Fruit fly (Drosophila melanogaster) whole organism: Measurements from ENCODE around the gene CG13038.

ENCODE experiments used
- CG8478 ChIP-seq: fragments of >200 bp; optimal IDR thresholded peaks from 2 replicates; lab custom pipeline; 2018; ENCODE audit warnings: inconsistent platforms
- Dll ChIP-seq: fragments of >200 bp; optimal IDR thresholded peaks from 2 replicates; lab custom pipeline; 2017
- pan ChIP-seq: fragments of >200 bp; optimal IDR thresholded peaks from 2 replicates; lab custom pipeline; 2017
- usp ChIP-seq: fragments of >200 bp; optimal IDR thresholded peaks from 2 replicates; lab custom pipeline; 2017; ENCODE audit warnings: missing biosample characterization, missing genetic modification characterization, mixed read lengths

DNA sequence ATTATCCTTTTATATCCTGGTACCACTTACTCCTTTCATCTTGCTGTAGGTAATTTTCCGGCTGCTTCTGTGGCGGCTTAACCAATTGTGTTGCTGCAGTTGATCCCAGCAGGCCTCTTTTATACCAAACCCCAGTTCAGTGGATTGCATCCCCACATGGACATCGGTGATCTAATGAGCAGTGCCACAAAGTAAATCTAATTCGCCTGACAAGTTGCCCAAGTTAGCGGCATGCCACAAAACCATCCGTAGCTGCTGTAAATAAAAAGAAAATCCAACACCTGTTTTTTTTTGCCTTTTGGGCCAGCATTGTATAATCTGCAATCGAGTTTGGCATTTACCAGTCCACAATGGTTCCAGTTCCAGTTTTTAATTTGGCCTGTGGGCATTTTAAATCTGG lies 48.5 kb downstream of the CG13038 start, which contains the start of gene CG13050:
- TF ChIP-seq pan (lab: Kevin White, UChicago), result no peak
- TF ChIP-seq Dll (lab: Kevin White, UChicago), result no peak
- no peak for TF ChIP-seq usp
- TF ChIP-seq CG8478, result no peak
